Fruit fly (Drosophila melanogaster): ENCODE results near the gene CG10013.

The CG10013 gene

DNA sequence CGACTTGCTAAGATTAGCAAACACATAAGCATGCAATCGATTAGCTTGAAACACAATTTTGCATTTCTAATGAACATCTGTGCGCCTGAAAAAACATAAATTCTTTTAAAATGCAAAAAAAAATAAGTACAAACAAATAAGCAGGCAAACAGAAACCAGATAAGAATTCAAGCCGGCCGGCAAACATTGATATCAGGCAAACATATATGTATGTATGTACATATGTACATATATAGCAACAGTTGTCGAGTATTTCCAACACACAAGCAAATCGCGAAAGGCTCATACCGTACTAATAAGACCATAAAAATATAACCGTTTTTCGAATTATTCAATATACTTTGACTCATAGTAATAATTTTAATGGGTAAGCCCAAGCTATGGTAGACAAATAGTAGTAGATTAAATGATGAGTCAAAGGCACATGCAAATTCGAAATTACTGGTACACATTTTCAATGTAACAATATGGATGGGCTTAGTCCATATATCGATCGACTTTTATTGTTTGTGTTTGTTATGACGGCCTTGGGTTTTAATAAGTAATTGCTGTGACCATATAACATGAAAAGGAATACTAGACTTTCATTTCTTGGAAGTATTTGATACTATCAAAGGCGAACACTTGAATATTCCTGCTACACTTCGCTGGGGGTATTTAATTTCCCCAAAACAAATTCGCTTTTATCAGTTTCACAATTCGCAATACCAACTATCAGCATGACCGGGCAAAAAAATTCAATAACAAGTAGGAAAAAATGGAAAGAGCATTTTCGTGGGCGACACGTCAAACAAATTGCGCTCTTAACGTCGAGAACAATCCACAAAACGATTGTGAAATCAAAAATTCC, 46.7 kb downstream of the CG10013 start:
- TF ChIP-seq ssp (GFP tag; IDR thresholded peaks at IDR 0.05) (no peak), CG31388 (GFP tag; optimal IDR thresholded peaks at IDR 0.05) (peak; percentile 2), NFAT (GFP tag; IDR thresholded peaks at IDR 0.05) (no peak), CG10147 (GFP tag; optimal IDR thresholded peaks at IDR 0.05) (no peak), CG4282 (GFP tag; optimal IDR thresholded peaks at IDR 0.05) (no peak), bab2 (GFP tag; optimal IDR thresholded peaks at IDR 0.05) (no peak), CG18619 (GFP tag; optimal IDR thresholded peaks at IDR 0.05) (no peak), vnd (GFP tag; IDR thresholded peaks at IDR 0.05; ENCODE audit: partially characterized antibody) (no peak), CG2678 (tag; optimal IDR thresholded peaks at IDR 0.05) (no peak), CG30020 (tag; optimal IDR thresholded peaks at IDR 0.05) (no peak), CG6813 (GFP tag; optimal IDR thresholded peaks at IDR 0.05) (peak; percentile 47), CG8924 (tag; optimal IDR thresholded peaks at IDR 0.05) (no peak), zen (tag; optimal IDR thresholded peaks at IDR 0.05) (peak; percentile 30), HLHmδ (GFP tag; optimal IDR thresholded peaks at IDR 0.05) (no peak), caup (GFP tag; optimal IDR thresholded peaks at IDR 0.05; ENCODE audit: severe bottlenecking) (no peak), CG17802 (tag; optimal IDR thresholded peaks at IDR 0.05) (no peak), fu2 (GFP tag; optimal IDR thresholded peaks at IDR 0.05) (no peak), nau (GFP tag; optimal IDR thresholded peaks at IDR 0.05) (peak; percentile 0), Ptx1 (GFP tag; IDR thresholded peaks at IDR 0.05) (0 out of 2 replicates have a peak, but pooled peaks have one; percentile 1), seq (GFP tag; IDR thresholded peaks at IDR 0.05) (no peak), CG7963 (GFP tag; IDR thresholded peaks at IDR 0.05; ENCODE audit: partially characterized antibody) (no peak), zf30C (GFP tag; optimal IDR thresholded peaks at IDR 0.05) (no peak), vfl (GFP tag; optimal IDR thresholded peaks at IDR 0.05) (no peak), CG2120 (GFP tag; optimal IDR thresholded peaks at IDR 0.05) (no peak), Dfd (GFP tag; optimal IDR thresholded peaks at IDR 0.05) (no peak), BEAF-32 (GFP tag; optimal IDR thresholded peaks at IDR 0.05) (no peak), Asciz (GFP tag; optimal IDR thresholded peaks at IDR 0.05) (no peak), CG33213 (GFP tag; optimal IDR thresholded peaks at IDR 0.05) (peak; percentile 18), her (GFP tag; optimal IDR thresholded peaks at IDR 0.05) (no peak), Usf (GFP tag; optimal IDR thresholded peaks at IDR 0.05) (no peak), Sry-δ (GFP tag; optimal IDR thresholded peaks at IDR 0.05) (no peak), CG11456 (GFP tag; IDR thresholded peaks at IDR 0.05) (no peak), Dek (tag; optimal IDR thresholded peaks at IDR 0.05) (no peak), MTF-1 (GFP tag; optimal IDR thresholded peaks at IDR 0.05; ENCODE audit: borderline replicate concordance) (peak; percentile 62), E2f2 (GFP tag; IDR thresholded peaks at IDR 0.05) (no peak), CG3281 (GFP tag; optimal IDR thresholded peaks at IDR 0.05) (peak; percentile 2), eve (GFP tag; optimal IDR thresholded peaks at IDR 0.05) (peak in 1 of 2 experiments; percentile 13), dmrt99B (tag; optimal IDR thresholded peaks at IDR 0.05) (no peak), sens (GFP tag) (peak; percentile 69), B-H1 (GFP tag; IDR thresholded peaks at IDR 0.05) (no peak), Hr3 (GFP tag; optimal IDR thresholded peaks at IDR 0.05) (no peak), ken (GFP tag; IDR thresholded peaks at IDR 0.05) (no peak), CG10209 (GFP tag; optimal IDR thresholded peaks at IDR 0.05) (no peak), sug (tag; optimal IDR thresholded peaks at IDR 0.05) (peak; percentile 97), stwl (tag; optimal IDR thresholded peaks at IDR 0.05) (peak; percentile 23), knrl (GFP tag; IDR thresholded peaks at IDR 0.05; ENCODE audit: partially characterized antibody) (no peak), salm (tag; optimal IDR thresholded peaks at IDR 0.05) (no peak), CG9876 (GFP tag; optimal IDR thresholded peaks at IDR 0.05) (no peak), CG12942 (GFP tag; optimal IDR thresholded peaks at IDR 0.05) (no peak)
